Fruit fly (Drosophila melanogaster) whole organism, embryonic: ENCODE data around the gene TBC1D16.
A peak's percentile ranks its signal among the peaks of the same experiment; 100 is the strongest.

Source experiments
- B-H1 ChIP-seq: fragments of 200-800 bp; sonication (Bioruptor generic); IDR thresholded peaks from 3 replicates; pipeline ENCODE4 v1.3.6; 2022; ENCODE audit warnings: missing biosample characterization, missing genetic modification characterization
- BEAF-32 ChIP-seq: fragments of 200-800 bp; sonication (Bioruptor generic); optimal IDR thresholded peaks from 3 replicates; lab custom pipeline; 2017; ENCODE audit warnings: missing biosample characterization, missing genetic modification characterization, mild to moderate bottlenecking, moderate library complexity, missing genetic modification reagents
- CG10147 ChIP-seq: fragments of 200-800 bp; sonication (Bioruptor generic); optimal IDR thresholded peaks from 2 replicates; lab custom pipeline; 2019; ENCODE audit warnings: missing biosample characterization, mild to moderate bottlenecking, missing genetic modification characterization, moderate library complexity
- CG12155 ChIP-seq: fragments of 200-800 bp; sonication (Bioruptor generic); optimal IDR thresholded peaks from 3 replicates; lab custom pipeline; 2016; ENCODE audit warnings: missing biosample characterization, missing genetic modification characterization
- CG13624 ChIP-seq: fragments of 200-800 bp; sonication (Bioruptor generic); optimal IDR thresholded peaks from 2 replicates; lab custom pipeline; 2016; ENCODE audit warnings: missing biosample characterization, missing genetic modification characterization
- CG14441 ChIP-seq: fragments of 200-800 bp; sonication (Bioruptor generic); IDR thresholded peaks from 2 replicates; pipeline ENCODE4 v1.3.6; 2022; ENCODE audit warnings: missing biosample characterization, missing genetic modification characterization
- CG14860 ChIP-seq: fragments of 200-800 bp; sonication (Bioruptor generic); IDR thresholded peaks from 3 replicates; pipeline ENCODE4 v1.3.6; 2022; ENCODE audit warnings: missing biosample characterization, missing genetic modification characterization; ENCODE audit not compliant: partially characterized antibody
- CG15073 ChIP-seq: fragments of 200-800 bp; sonication (Bioruptor generic); optimal IDR thresholded peaks from 2 replicates; lab custom pipeline; 2016; ENCODE audit warnings: missing biosample characterization, missing genetic modification characterization
- CG17829 ChIP-seq: fragments of 200-800 bp; optimal IDR thresholded peaks from 2 replicates; lab custom pipeline; 2019; ENCODE audit warnings: missing biosample characterization, mild to moderate bottlenecking, missing genetic modification characterization, moderate library complexity
- CG2712 ChIP-seq: fragments of 200-800 bp; optimal IDR thresholded peaks from 3 replicates; lab custom pipeline; 2019; ENCODE audit warnings: missing biosample characterization, mild to moderate bottlenecking, missing genetic modification characterization, moderate library complexity
- CG33213 ChIP-seq: fragments of 200-800 bp; sonication (Bioruptor generic); optimal IDR thresholded peaks from 3 replicates; lab custom pipeline; 2016; ENCODE audit warnings: missing biosample characterization, missing genetic modification characterization
- CG3726 ChIP-seq: fragments of 200-800 bp; sonication (Bioruptor generic); IDR thresholded peaks from 3 replicates; pipeline ENCODE4, ENCODE4 v1.3.6; 2022; ENCODE audit warnings: missing biosample characterization, missing genetic modification characterization
- CG42726 ChIP-seq: fragments of 200-800 bp; sonication (Bioruptor generic); IDR thresholded peaks from 2 replicates; pipeline ENCODE4 v1.3.6; 2022; ENCODE audit warnings: missing biosample characterization, missing genetic modification characterization; ENCODE audit not compliant: partially characterized antibody
- CG4617 ChIP-seq: fragments of 200-800 bp; sonication (Bioruptor generic); optimal IDR thresholded peaks from 3 replicates; lab custom pipeline; 2016; ENCODE audit warnings: missing biosample characterization, missing genetic modification characterization, borderline replicate concordance
- CG7372 ChIP-seq: fragments of 200-800 bp; sonication (Bioruptor generic); IDR thresholded peaks from 2 replicates; pipeline ENCODE4 v1.3.6; 2022; ENCODE audit warnings: missing biosample characterization, missing genetic modification characterization
- CG7556 ChIP-seq: fragments of 200-800 bp; sonication (Bioruptor generic); optimal IDR thresholded peaks from 2 replicates; lab custom pipeline; 2017; ENCODE audit warnings: missing biosample characterization, mild to moderate bottlenecking, missing genetic modification characterization
- CG7928 ChIP-seq: fragments of 200-800 bp; sonication (Bioruptor generic); optimal IDR thresholded peaks from 2 replicates; lab custom pipeline; 2017; ENCODE audit warnings: missing biosample characterization, mild to moderate bottlenecking, missing genetic modification characterization
- Dek ChIP-seq: fragments of 200-800 bp; sonication (Bioruptor generic); optimal IDR thresholded peaks from 3 replicates; lab custom pipeline; 2019; ENCODE audit warnings: missing biosample characterization, mild to moderate bottlenecking, missing genetic modification characterization, moderate library complexity
- E2f1 ChIP-seq: fragments of 200-800 bp; sonication (Bioruptor generic); IDR thresholded peaks from 2 replicates; pipeline ENCODE4 v1.3.6; 2022; ENCODE audit warnings: missing biosample characterization, missing genetic modification characterization
- Gug ChIP-seq: fragments of 200-800 bp; sonication (Bioruptor generic); IDR thresholded peaks from 4 replicates; pipeline ENCODE4 v1.3.6; 2022; ENCODE audit warnings: missing biosample characterization, missing genetic modification characterization
- HLH3B ChIP-seq: fragments of 200-800 bp; sonication (Bioruptor generic); IDR thresholded peaks from 2 replicates; pipeline ENCODE4 v1.3.6; 2022; ENCODE audit warnings: missing biosample characterization, missing genetic modification characterization
- HLHmδ ChIP-seq: fragments of 200-800 bp; sonication (Bioruptor generic); optimal IDR thresholded peaks from 2 replicates; lab custom pipeline; 2018; ENCODE audit warnings: missing biosample characterization, mild to moderate bottlenecking, missing genetic modification characterization, moderate library complexity
- Hsf ChIP-seq: fragments of 200-800 bp; sonication (Bioruptor generic); optimal IDR thresholded peaks from 3 replicates; lab custom pipeline; 2016; ENCODE audit warnings: missing biosample characterization, missing genetic modification characterization
- Mrtf ChIP-seq: fragments of 200-800 bp; sonication (Bioruptor generic); IDR thresholded peaks from 3 replicates; pipeline ENCODE4 v1.3.6; 2022; ENCODE audit warnings: missing biosample characterization, missing genetic modification characterization
- NK7.1 ChIP-seq: fragments of 200-800 bp; sonication (Bioruptor generic); optimal IDR thresholded peaks from 3 replicates; lab custom pipeline; 2016; ENCODE audit warnings: missing biosample characterization, missing genetic modification characterization
- Sox102F ChIP-seq: fragments of 200-800 bp; sonication (Bioruptor generic); optimal IDR thresholded peaks from 2 replicates; lab custom pipeline; 2018; ENCODE audit warnings: missing biosample characterization, mild to moderate bottlenecking, missing genetic modification characterization, moderate library complexity
- Trl ChIP-seq, 3 experiments: fragments of >200 bp in 2 of 3; fragments of 200-800 bp in 1 of 3; sonication (Bioruptor generic) in 1 of 3; optimal IDR thresholded peaks; 2 replicates in 1 of 3; 3 replicates in 2 of 3; lab custom pipeline; 2016 to 2017; ENCODE audit warnings: missing biosample characterization in 1 of 3, missing genetic modification characterization in 1 of 3
- Xrp1 ChIP-seq: fragments of 200-800 bp; sonication (Bioruptor generic); IDR thresholded peaks from 2 replicates; pipeline ENCODE4 v1.3.6; 2022; ENCODE audit warnings: missing biosample characterization, missing genetic modification characterization
- ab ChIP-seq: fragments of 200-800 bp; sonication (Bioruptor generic); optimal IDR thresholded peaks from 2 replicates; lab custom pipeline; 2016; ENCODE audit warnings: missing biosample characterization, missing genetic modification characterization
- ash1 ChIP-seq: fragments of 200-800 bp; sonication (Bioruptor generic); optimal IDR thresholded peaks from 2 replicates; lab custom pipeline; 2018; ENCODE audit warnings: missing biosample characterization, mild to moderate bottlenecking, missing genetic modification characterization
- ato ChIP-seq: fragments of 200-800 bp; sonication (Bioruptor generic); IDR thresholded peaks from 2 replicates; pipeline ENCODE4 v1.3.6; 2022; ENCODE audit warnings: missing biosample characterization, missing genetic modification characterization; ENCODE audit not compliant: partially characterized antibody
- bcd ChIP-seq: fragments of 200-800 bp; sonication (Bioruptor generic); optimal IDR thresholded peaks from 2 replicates; lab custom pipeline; 2017; ENCODE audit warnings: missing biosample characterization, mild to moderate bottlenecking, missing genetic modification characterization
- bsh ChIP-seq, 2 experiments: fragments of 200-800 bp; sonication (Bioruptor generic); optimal IDR thresholded peaks; 2 replicates each; lab custom pipeline; 2017 to 2018; ENCODE audit warnings: mild to moderate bottlenecking in 2 of 2, missing biosample characterization in 2 of 2, missing genetic modification characterization in 2 of 2, moderate library complexity in 1 of 2
- btn ChIP-seq: fragments of 200-800 bp; sonication (Bioruptor generic); optimal IDR thresholded peaks from 2 replicates; lab custom pipeline; 2016; ENCODE audit warnings: missing biosample characterization, missing genetic modification characterization
- chm ChIP-seq: fragments of 200-800 bp; sonication (Bioruptor generic); IDR thresholded peaks from 2 replicates; pipeline ENCODE4 v1.3.6; 2022; ENCODE audit warnings: missing biosample characterization, missing genetic modification characterization
- crc ChIP-seq: fragments of 200-800 bp; sonication (Bioruptor generic); optimal IDR thresholded peaks from 2 replicates; lab custom pipeline; 2016; ENCODE audit warnings: missing biosample characterization, missing genetic modification characterization
- croc ChIP-seq: fragments of 200-800 bp; sonication (Bioruptor generic); conservative IDR thresholded peaks from 3 replicates; pipeline ENCODE4 v1.3.6; 2022; ENCODE audit warnings: missing biosample characterization, missing genetic modification characterization
- eyg ChIP-seq: fragments of 200-800 bp; sonication (Bioruptor generic); optimal IDR thresholded peaks from 3 replicates; lab custom pipeline; 2016; ENCODE audit warnings: missing biosample characterization, missing genetic modification characterization
- gsb-n ChIP-seq: fragments of 200-800 bp; sonication (Bioruptor generic); optimal IDR thresholded peaks from 3 replicates; lab custom pipeline; 2018; ENCODE audit warnings: missing biosample characterization, mild to moderate bottlenecking, missing genetic modification characterization
- inv ChIP-seq: fragments of 200-800 bp; sonication (Bioruptor generic); IDR thresholded peaks from 2 replicates; pipeline ENCODE4 v1.3.6; 2022; ENCODE audit warnings: missing biosample characterization, missing genetic modification characterization; ENCODE audit not compliant: partially characterized antibody
- jumu ChIP-seq: fragments of 200-800 bp; sonication (Bioruptor generic); optimal IDR thresholded peaks from 3 replicates; lab custom pipeline; 2016; ENCODE audit warnings: missing biosample characterization, missing genetic modification characterization
- kah ChIP-seq: fragments of 200-800 bp; sonication (Bioruptor generic); optimal IDR thresholded peaks from 2 replicates; lab custom pipeline; 2018; ENCODE audit warnings: missing biosample characterization, mild to moderate bottlenecking, missing genetic modification characterization
- kay ChIP-seq: fragments of 200-800 bp; sonication (Bioruptor generic); optimal IDR thresholded peaks from 2 replicates; lab custom pipeline; 2016; ENCODE audit warnings: missing biosample characterization, missing genetic modification characterization
- klu ChIP-seq: fragments of 200-800 bp; sonication (Bioruptor generic); IDR thresholded peaks from 2 replicates; pipeline ENCODE4 v1.3.6; 2022; ENCODE audit warnings: missing biosample characterization, missing genetic modification characterization
- nau ChIP-seq: fragments of 200-800 bp; sonication (Bioruptor generic); optimal IDR thresholded peaks from 3 replicates; lab custom pipeline; 2017; ENCODE audit warnings: missing biosample characterization, mild to moderate bottlenecking, missing genetic modification characterization, missing genetic modification reagents
- pan ChIP-seq, 4 experiments: fragments of >200 bp in 3 of 4; fragments of 200-800 bp in 1 of 4; sonication (Bioruptor generic) in 1 of 4; optimal IDR thresholded peaks in 3 of 4; IDR thresholded peaks in 1 of 4; 2 replicates each; pipeline versions ENCODE4 v1.3.6 to Lab custom; 2017 to 2022; ENCODE audit warnings: missing biosample characterization in 2 of 4, missing genetic modification characterization in 2 of 4, mixed read lengths in 1 of 4
- sr ChIP-seq: fragments of 200-800 bp; sonication (Bioruptor generic); IDR thresholded peaks from 3 replicates; pipeline ENCODE4 v1.3.6; 2022; ENCODE audit warnings: missing biosample characterization, missing genetic modification characterization
- tgo ChIP-seq: fragments of 200-800 bp; sonication (Bioruptor generic); IDR thresholded peaks from 3 replicates; pipeline ENCODE4 v1.3.6; 2022; ENCODE audit warnings: missing biosample characterization, missing genetic modification characterization
- tup ChIP-seq: fragments of 200-800 bp; sonication (Bioruptor generic); optimal IDR thresholded peaks from 2 replicates; lab custom pipeline; 2016; ENCODE audit warnings: missing biosample characterization, mild to moderate bottlenecking, missing genetic modification characterization, moderate library complexity
- tx ChIP-seq: fragments of 200-800 bp; sonication (Bioruptor generic); optimal IDR thresholded peaks from 2 replicates; lab custom pipeline; 2016; ENCODE audit warnings: missing biosample characterization, missing genetic modification characterization

Gene TBC1D16

DNA sequence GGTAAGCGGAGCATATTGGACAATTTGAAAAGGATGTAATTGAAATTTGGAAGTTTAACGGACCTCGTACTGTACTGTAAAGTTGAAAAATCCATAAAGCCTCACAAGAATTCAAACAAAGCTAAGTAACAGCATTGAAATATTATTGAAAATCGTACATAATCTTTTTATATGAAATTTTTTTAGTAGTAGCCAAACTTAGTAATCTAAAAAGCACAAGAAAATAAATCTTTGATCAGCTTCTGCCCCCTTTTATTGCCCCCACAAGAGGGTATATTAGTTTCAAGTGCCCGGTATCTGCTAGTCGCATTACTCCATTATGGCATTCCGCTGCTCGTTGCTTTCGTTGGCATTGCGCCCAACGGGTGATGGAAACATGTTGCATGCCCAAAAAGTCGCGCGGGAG, 31.4 kb upstream of the TBC1D16 start (continued):
- TF ChIP-seq CG17829 (tag; lab: Kevin White, UChicago) (peak; percentile 75), CG7928 (GFP tag; lab: Kevin White, UChicago) (no peak), Gug (GFP tag; lab: Robert Waterston, UW) (peak; percentile 64; the same call in 3 of the 4 replicates), CG15073 (GFP tag; lab: Kevin White, UChicago) (no peak), CG7372 (GFP tag; lab: Robert Waterston, UW) (no peak), bcd (GFP tag; lab: Kevin White, UChicago) (peak; percentile 78), Mrtf (GFP tag; lab: Robert Waterston, UW) (0 out of 3 replicates have a peak, but pooled peaks have one; percentile 46), crc (GFP tag; lab: Kevin White, UChicago) (no peak), CG14860 (GFP tag; lab: Robert Waterston, UW) (no peak), chm (GFP tag; lab: Robert Waterston, UW) (no peak), bsh (GFP tag; optimal IDR thresholded peaks at IDR 0.05; lab: Kevin White, UChicago) (peak in 1 of 2 experiments; percentile 52), HLHmδ (no peak), Sox102F (GFP tag; lab: Kevin White, UChicago) (peak; percentile 66), Trl (optimal IDR thresholded peaks at IDR 0.05; lab: Kevin White, UChicago) (no peak), Trl (GFP tag; optimal IDR thresholded peaks at IDR 0.05; lab: Kevin White, UChicago) (peak; percentile 55), CG42726 (GFP tag; lab: Robert Waterston, UW) (no peak), nau (peak; percentile 57), CG14441 (GFP tag; lab: Robert Waterston, UW) (no peak), sr (GFP tag; lab: Robert Waterston, UW) (no peak), jumu (GFP tag; lab: Kevin White, UChicago) (peak; percentile 53), kay (GFP tag; lab: Kevin White, UChicago) (peak; percentile 45), Dek (no peak), pan (optimal IDR thresholded peaks at IDR 0.05; lab: Kevin White, UChicago) (no peak), pan (GFP tag; optimal IDR thresholded peaks at IDR 0.05 in 1 of 2, IDR thresholded peaks at IDR 0.05 in 1 of 2) (peak in 1 of 2 experiments; percentile 57), CG33213 (GFP tag; lab: Kevin White, UChicago) (peak; percentile 36), ash1 (GFP tag; lab: Kevin White, UChicago) (no peak), CG4617 (GFP tag; lab: Kevin White, UChicago) (no peak), klu (no peak), eyg (GFP tag; lab: Kevin White, UChicago) (peak; percentile 16), E2f1 (GFP tag; lab: Robert Waterston, UW) (peak; percentile 26; the same call in 1 of the 2 replicates), CG2712 (peak; percentile 86), inv (GFP tag; lab: Robert Waterston, UW) (no peak), tgo (GFP tag; lab: Robert Waterston, UW) (peak; percentile 70), ab (GFP tag; lab: Kevin White, UChicago) (no peak), tup (GFP tag; lab: Kevin White, UChicago) (no peak), Xrp1 (peak; percentile 78), CG7556 (GFP tag; lab: Kevin White, UChicago) (peak; percentile 69), CG3726 (GFP tag; lab: Robert Waterston, UW) (no peak), HLH3B (GFP tag; lab: Robert Waterston, UW) (0 out of 2 replicates have a peak, but pooled peaks have one; percentile 15), NK7.1 (peak; percentile 12), CG10147 (GFP tag; lab: Kevin White, UChicago) (peak; percentile 2), tx (GFP tag; lab: Kevin White, UChicago) (no peak), croc (GFP tag; lab: Robert Waterston, UW) (peak; percentile 69), btn (peak; percentile 44), ato (GFP tag; lab: Robert Waterston, UW) (no peak), kah (GFP tag; lab: Kevin White, UChicago) (peak; percentile 16), CG13624 (GFP tag; lab: Kevin White, UChicago) (peak; percentile 52), BEAF-32 (GFP tag; lab: Kevin White, UChicago) (no peak), CG12155 (GFP tag; lab: Kevin White, UChicago) (peak; percentile 14), gsb-n (tag; lab: Kevin White, UChicago) (peak; percentile 6), Hsf (peak; percentile 57), B-H1 (GFP tag; lab: Robert Waterston, UW) (peak; percentile 30; the same call in 1 of the 3 replicates)
